Fruit fly (Drosophila melanogaster) whole organism, pupa: Measurements from ENCODE around the gene sage.

Experiments used
- CG10348 ChIP-seq: fragments of 200-800 bp; sonication (Bioruptor generic); IDR thresholded peaks from 2 replicates; pipeline ENCODE4 v1.3.6; 2022; ENCODE audit warnings: missing biosample characterization, missing genetic modification characterization
- CG12605 ChIP-seq: fragments of 200-800 bp; sonication (Bioruptor generic); IDR thresholded peaks from 2 replicates; pipeline ENCODE4 v1.3.6; 2022; ENCODE audit warnings: missing biosample characterization, missing genetic modification characterization
- CG13204 ChIP-seq: fragments of 200-800 bp; sonication (Bioruptor generic); optimal IDR thresholded peaks from 2 replicates; lab custom pipeline; 2018; ENCODE audit warnings: missing biosample characterization, mild to moderate bottlenecking, missing genetic modification characterization, moderate library complexity
- CG14655 ChIP-seq: fragments of 200-800 bp; sonication (Bioruptor generic); optimal IDR thresholded peaks from 3 replicates; lab custom pipeline; 2017; ENCODE audit warnings: mild to moderate bottlenecking, missing biosample characterization, missing genetic modification reagents, missing genetic modification characterization
- CG15710 ChIP-seq: fragments of 200-800 bp; sonication (Bioruptor generic); optimal IDR thresholded peaks from 2 replicates; lab custom pipeline; 2018; ENCODE audit warnings: missing biosample characterization, mild to moderate bottlenecking, missing genetic modification characterization, moderate library complexity
- CG17806 ChIP-seq: fragments of 200-800 bp; sonication (Bioruptor generic); optimal IDR thresholded peaks from 2 replicates; lab custom pipeline; 2018; ENCODE audit warnings: missing biosample characterization, mild to moderate bottlenecking, missing genetic modification characterization, moderate library complexity
- CG32121 ChIP-seq: fragments of 200-800 bp; sonication (Bioruptor generic); IDR thresholded peaks from 2 replicates; pipeline ENCODE4 v1.3.6; 2022; ENCODE audit warnings: missing biosample characterization, missing genetic modification characterization
- CG34367 ChIP-seq: fragments of 200-800 bp; sonication (Bioruptor generic); optimal IDR thresholded peaks from 2 replicates; lab custom pipeline; 2018; ENCODE audit warnings: missing biosample characterization, mild to moderate bottlenecking, missing genetic modification characterization
- CG4496 ChIP-seq: fragments of 200-800 bp; sonication (Bioruptor generic); IDR thresholded peaks from 3 replicates; pipeline ENCODE4 v1.3.6; 2022; ENCODE audit warnings: missing biosample characterization, missing genetic modification characterization
- CG8159 ChIP-seq: fragments of 200-800 bp; sonication (Bioruptor generic); optimal IDR thresholded peaks from 3 replicates; lab custom pipeline; 2018; ENCODE audit warnings: missing biosample characterization, mild to moderate bottlenecking, missing genetic modification characterization, moderate library complexity
- CG8301 ChIP-seq: fragments of 200-800 bp; sonication (Bioruptor generic); optimal IDR thresholded peaks from 2 replicates; lab custom pipeline; 2018; ENCODE audit warnings: missing biosample characterization, mild to moderate bottlenecking, missing genetic modification characterization
- CG9948 ChIP-seq: fragments of 200-800 bp; sonication (Bioruptor generic); optimal IDR thresholded peaks from 2 replicates; lab custom pipeline; 2018; ENCODE audit warnings: missing biosample characterization, mild to moderate bottlenecking, missing genetic modification characterization, moderate library complexity
- D1 ChIP-seq: fragments of 200-800 bp; sonication (Bioruptor generic); optimal IDR thresholded peaks from 2 replicates; lab custom pipeline; 2018; ENCODE audit warnings: missing biosample characterization, mild to moderate bottlenecking, missing genetic modification characterization, moderate library complexity
- EcR ChIP-seq: fragments of 200-800 bp; sonication (Bioruptor generic); optimal IDR thresholded peaks from 3 replicates; lab custom pipeline; 2019; ENCODE audit warnings: missing biosample characterization, missing genetic modification characterization, mild to moderate bottlenecking, moderate library complexity, missing genetic modification reagents
- Ets98B ChIP-seq: fragments of 200-800 bp; sonication (Bioruptor generic); IDR thresholded peaks from 2 replicates; pipeline ENCODE4 v1.3.6; 2022; ENCODE audit warnings: missing biosample characterization, missing genetic modification characterization
- Pif1A ChIP-seq: fragments of 200-800 bp; sonication (Bioruptor generic); optimal IDR thresholded peaks from 3 replicates; lab custom pipeline; 2016; ENCODE audit warnings: missing biosample characterization, missing genetic modification characterization
- Pif1B ChIP-seq: fragments of 200-800 bp; sonication (Bioruptor generic); optimal IDR thresholded peaks from 3 replicates; lab custom pipeline; 2016; ENCODE audit warnings: missing biosample characterization, missing genetic modification characterization
- Snoo ChIP-seq: fragments of 200-800 bp; sonication (Bioruptor generic); optimal IDR thresholded peaks from 3 replicates; lab custom pipeline; 2017; ENCODE audit warnings: missing biosample characterization, mild to moderate bottlenecking, missing genetic modification characterization, inconsistent platforms
- fd96Ca ChIP-seq: fragments of 200-800 bp; sonication (Bioruptor generic); IDR thresholded peaks from 3 replicates; pipeline ENCODE4 v1.3.6; 2022; ENCODE audit warnings: missing biosample characterization, missing genetic modification characterization
- gl ChIP-seq: fragments of 200-800 bp; sonication (Bioruptor generic); optimal IDR thresholded peaks from 2 replicates; lab custom pipeline; 2018; ENCODE audit warnings: missing biosample characterization, mild to moderate bottlenecking, missing genetic modification characterization
- rn ChIP-seq: fragments of 200-800 bp; sonication (Bioruptor generic); IDR thresholded peaks from 2 replicates; pipeline ENCODE4 v1.3.6; 2022; ENCODE audit warnings: missing biosample characterization, missing genetic modification characterization

Gene sage

dm6 chr3R:9246879-9247621, 16.9 kb downstream of the sage start:
- TF ChIP-seq CG8159 (tag; lab: Kevin White, UChicago) (peak; percentile 80), CG15710 (tag; lab: Kevin White, UChicago) (peak; percentile 71), Snoo (tag; lab: Kevin White, UChicago) (peak; percentile 81), rn (GFP tag; lab: Robert Waterston, UW) (no peak), CG12605 (peak; percentile 81), CG34367 (tag; lab: Kevin White, UChicago) (peak; percentile 67), gl (tag; lab: Kevin White, UChicago) (peak; percentile 50), Pif1B (GFP tag; lab: Kevin White, UChicago) (peak; percentile 69), CG9948 (tag; lab: Kevin White, UChicago) (peak; percentile 72), fd96Ca (GFP tag; lab: Robert Waterston, UW) (no peak), CG17806 (peak; percentile 81), CG4496 (GFP tag; lab: Robert Waterston, UW) (peak; percentile 68), CG8301 (tag; lab: Kevin White, UChicago) (peak; percentile 90), Ets98B (GFP tag; lab: Robert Waterston, UW) (peak; percentile 77), CG14655 (GFP tag; lab: Kevin White, UChicago) (peak; percentile 90), EcR (peak; percentile 36), CG10348 (GFP tag; lab: Robert Waterston, UW) (no peak), CG32121 (GFP tag; lab: Robert Waterston, UW) (0 out of 2 replicates have a peak, but pooled peaks have one; percentile 31), Pif1A (GFP tag; lab: Kevin White, UChicago) (peak; percentile 87), D1 (tag; lab: Kevin White, UChicago) (peak; percentile 94), CG13204 (GFP tag; lab: Kevin White, UChicago) (peak; percentile 29)

dm6 chr3R:9246366-9246765, 17.6 kb downstream of the sage start, which contains the start of gene CG8420:
TSS of gene CG8420 (plus strand) at chr3R:9246649.
- no peak for TF ChIP-seq Pif1A (GFP tag; lab: Kevin White, UChicago)
- TF ChIP-seq Snoo (tag; lab: Kevin White, UChicago) = no peak
- TF ChIP-seq CG8301 (tag; lab: Kevin White, UChicago) = no peak
- no peak for TF ChIP-seq D1 (tag; lab: Kevin White, UChicago)
- TF ChIP-seq EcR = no peak
- TF ChIP-seq Pif1B (GFP tag; lab: Kevin White, UChicago) = no peak
- no peak for TF ChIP-seq fd96Ca (GFP tag; lab: Robert Waterston, UW)
- TF ChIP-seq CG12605 = no peak
- TF ChIP-seq Ets98B (GFP tag; lab: Robert Waterston, UW) = no peak
- TF ChIP-seq CG10348 (GFP tag; lab: Robert Waterston, UW) = no peak
- no peak for TF ChIP-seq CG13204 (GFP tag; lab: Kevin White, UChicago)
- no peak for TF ChIP-seq CG4496 (GFP tag; lab: Robert Waterston, UW)
- no peak for TF ChIP-seq gl (tag; lab: Kevin White, UChicago)
- TF ChIP-seq CG34367 (tag; lab: Kevin White, UChicago) = no peak
- no peak for TF ChIP-seq CG17806
- no peak for TF ChIP-seq CG14655 (GFP tag; lab: Kevin White, UChicago)
- no peak for TF ChIP-seq CG32121 (GFP tag; lab: Robert Waterston, UW)
- TF ChIP-seq CG15710 (tag; lab: Kevin White, UChicago) = no peak
- no peak for TF ChIP-seq CG9948 (tag; lab: Kevin White, UChicago)

dm6 chr3R:9245576-9246200, 18.3 kb downstream of the sage start, which contains the start of gene Vps15:
TSS of gene Vps15 (minus strand) at chr3R:9245869.
- peak; percentile 57 for TF ChIP-seq CG8301 (tag; lab: Kevin White, UChicago)
- peak; percentile 35 for TF ChIP-seq Pif1B (GFP tag; lab: Kevin White, UChicago)
- no peak for TF ChIP-seq CG13204 (GFP tag; lab: Kevin White, UChicago)
- peak; percentile 35 for TF ChIP-seq Pif1A (GFP tag; lab: Kevin White, UChicago)
- TF ChIP-seq Ets98B (GFP tag; lab: Robert Waterston, UW) = peak; percentile 73
- TF ChIP-seq CG8159 (tag; lab: Kevin White, UChicago) = peak; percentile 79
- no peak for TF ChIP-seq fd96Ca (GFP tag; lab: Robert Waterston, UW)
- TF ChIP-seq D1 (tag; lab: Kevin White, UChicago) = peak; percentile 89
- peak; percentile 16; the same call in 1 of the 2 replicates for TF ChIP-seq CG12605
- peak; percentile 48 for TF ChIP-seq EcR
- no peak for TF ChIP-seq rn (GFP tag; lab: Robert Waterston, UW)
- peak; percentile 80 for TF ChIP-seq CG4496 (GFP tag; lab: Robert Waterston, UW)
- TF ChIP-seq CG15710 (tag; lab: Kevin White, UChicago) = peak; percentile 65
- peak; percentile 76 for TF ChIP-seq CG32121 (GFP tag; lab: Robert Waterston, UW)
- peak; percentile 69 for TF ChIP-seq CG17806
- peak; percentile 33 for TF ChIP-seq CG34367 (tag; lab: Kevin White, UChicago)
- peak; percentile 55 for TF ChIP-seq CG9948 (tag; lab: Kevin White, UChicago)
- peak; percentile 24 for TF ChIP-seq gl (tag; lab: Kevin White, UChicago)
- TF ChIP-seq Snoo (tag; lab: Kevin White, UChicago) = peak; percentile 51
- peak; percentile 43 for TF ChIP-seq CG14655 (GFP tag; lab: Kevin White, UChicago)
- no peak for TF ChIP-seq CG10348 (GFP tag; lab: Robert Waterston, UW)

dm6 chr3R:9240554-9240953, 23.4 kb downstream of the sage start, which contains the start of gene D1:
TSS of gene D1 (minus strand) at chr3R:9240654.
- no peak for TF ChIP-seq CG32121 (GFP tag; lab: Robert Waterston, UW)
- TF ChIP-seq CG17806 = no peak
- TF ChIP-seq CG8159 (tag; lab: Kevin White, UChicago) = no peak
- no peak for TF ChIP-seq rn (GFP tag; lab: Robert Waterston, UW)
- TF ChIP-seq Pif1B (GFP tag; lab: Kevin White, UChicago) = no peak
- TF ChIP-seq D1 (tag; lab: Kevin White, UChicago) = no peak
- no peak for TF ChIP-seq CG9948 (tag; lab: Kevin White, UChicago)
- TF ChIP-seq CG12605 = no peak
